Worm (Caenorhabditis elegans): ENCODE measurements around the gene dhs-5.

Gene dhs-5

ce11 chrII:5458683-5459410, 5.2 kb downstream of the dhs-5 start:
- no peak for TF ChIP-seq K11D2.4 (GFP tag; IDR thresholded peaks at IDR 0.05)
- TF ChIP-seq xnd-1 (tag; optimal IDR thresholded peaks at IDR 0.05) = peak; percentile 39
- TF ChIP-seq lsl-1 (GFP tag; optimal IDR thresholded peaks at IDR 0.05) = peak; percentile 80
- peak; percentile 57; the same call in 1 of the 2 replicates for TF ChIP-seq F33H1.4 (GFP tag; IDR thresholded peaks at IDR 0.05)
- TF ChIP-seq madf-3 (GFP tag; IDR thresholded peaks at IDR 0.05) = 0 out of 2 replicates have a peak, but pooled peaks have one; percentile 46

ce11 chrII:5459534-5459933, 5.9 kb downstream of the dhs-5 start:
- TF ChIP-seq lin-26 (GFP tag; IDR thresholded peaks at IDR 0.05) (no peak), nhr-179 (tag; optimal IDR thresholded peaks at IDR 0.05) (no peak), hmg-1.2 (GFP tag; IDR thresholded peaks at IDR 0.05) (peak; percentile 87), snpc-4 (GFP tag; optimal IDR thresholded peaks at IDR 0.05) (no peak), snpc-4 (tag; optimal IDR thresholded peaks at IDR 0.05) (no peak)

DNA sequence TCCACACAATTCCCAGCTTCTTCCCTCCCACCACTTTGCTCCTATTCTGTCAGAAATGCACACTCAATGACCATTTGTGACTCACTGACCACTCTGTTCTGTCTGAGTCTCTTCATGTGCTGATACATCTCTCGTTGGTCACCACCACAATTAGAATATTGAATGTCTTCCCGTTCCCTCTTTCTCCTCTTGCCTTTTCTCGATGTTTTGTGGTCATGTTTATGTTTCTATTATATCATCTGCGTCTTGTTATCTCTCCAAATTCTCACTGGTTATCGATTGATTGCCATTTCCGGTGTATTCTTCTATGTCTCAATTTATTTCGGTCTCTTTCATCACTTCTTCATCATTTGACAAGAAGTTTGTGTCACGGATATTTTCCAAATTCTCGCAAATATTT, 7.3 kb downstream of the dhs-5 start:
- TF ChIP-seq attf-5 (GFP tag; optimal IDR thresholded peaks at IDR 0.05) (no peak), D2030.7 (GFP tag; IDR thresholded peaks at IDR 0.05) (no peak), gei-17 (GFP tag; optimal IDR thresholded peaks at IDR 0.05) (no peak), hlh-12 (tag; optimal IDR thresholded peaks at IDR 0.05) (no peak), K12H6.12 (tag; optimal IDR thresholded peaks at IDR 0.05) (no peak), nhr-27 (tag; optimal IDR thresholded peaks at IDR 0.05) (no peak), xnd-1 (tag; optimal IDR thresholded peaks at IDR 0.05) (no peak), ama-1 (optimal IDR thresholded peaks at IDR 0.05) (no peak), ama-1 (GFP tag; optimal IDR thresholded peaks at IDR 0.05) (no peak), cebp-2 (GFP tag; IDR thresholded peaks at IDR 0.05) (no peak), nfyb-1 (GFP tag; IDR thresholded peaks at IDR 0.05) (no peak), nfya-1 (tag; optimal IDR thresholded peaks at IDR 0.05; ENCODE audit: borderline replicate concordance, insufficient read depth) (no peak), B0019.2 (GFP tag; conservative IDR thresholded peaks at IDR 0.05) (no peak), C17E4.6 (GFP tag; IDR thresholded peaks at IDR 0.05) (no peak), ets-4 (GFP tag; optimal IDR thresholded peaks at IDR 0.05) (no peak), nfya-2 (GFP tag; IDR thresholded peaks at IDR 0.05) (no peak), F55B11.4 (tag; optimal IDR thresholded peaks at IDR 0.05; ENCODE audit: borderline replicate concordance, insufficient read depth) (no peak), ceh-27 (GFP tag; optimal IDR thresholded peaks at IDR 0.05) (no peak)

DNA sequence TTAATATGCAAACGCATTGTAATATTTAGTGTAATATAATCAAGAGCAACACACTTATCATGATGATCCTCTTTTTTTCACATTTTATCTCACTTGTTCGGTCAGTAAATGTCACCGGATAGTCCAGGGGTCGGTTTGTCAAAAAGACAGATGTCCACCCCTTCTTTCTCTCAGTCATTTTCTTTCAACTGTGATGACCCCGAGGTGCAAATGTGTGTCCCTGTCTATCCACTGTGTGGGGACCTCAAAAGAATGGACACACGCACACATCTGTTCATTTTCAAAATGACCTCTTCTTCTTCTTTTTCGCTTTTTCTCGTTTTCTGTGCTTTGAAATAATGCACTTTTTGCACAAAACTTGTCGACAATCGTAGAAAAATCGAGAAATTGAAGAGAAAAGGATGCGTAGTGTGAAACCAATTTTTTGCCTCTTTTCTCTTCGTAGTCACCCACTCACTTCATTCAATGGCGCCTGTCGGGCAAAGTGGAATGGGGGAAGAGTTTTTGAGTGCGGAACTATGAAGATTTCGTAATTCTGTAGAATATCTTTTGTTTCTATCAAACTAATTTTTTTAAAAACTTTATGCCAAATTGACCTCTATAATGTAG, 10.1 kb downstream of the dhs-5 start:
- TF ChIP-seq tlf-1 (GFP tag; optimal IDR thresholded peaks at IDR 0.05) (no peak), lin-54 (GFP tag; optimal IDR thresholded peaks at IDR 0.05) (no peak), cebp-1 (GFP tag; IDR thresholded peaks at IDR 0.05) (no peak), cebp-1 (tag; optimal IDR thresholded peaks at IDR 0.05) (peak; percentile 70), snpc-4 (GFP tag; optimal IDR thresholded peaks at IDR 0.05) (no peak), snpc-4 (tag; optimal IDR thresholded peaks at IDR 0.05) (no peak), mes-4 (tag; optimal IDR thresholded peaks at IDR 0.05) (no peak)
